Fruit fly (Drosophila melanogaster): ENCODE results near the gene TTLL3A.

The TTLL3A gene

DNA sequence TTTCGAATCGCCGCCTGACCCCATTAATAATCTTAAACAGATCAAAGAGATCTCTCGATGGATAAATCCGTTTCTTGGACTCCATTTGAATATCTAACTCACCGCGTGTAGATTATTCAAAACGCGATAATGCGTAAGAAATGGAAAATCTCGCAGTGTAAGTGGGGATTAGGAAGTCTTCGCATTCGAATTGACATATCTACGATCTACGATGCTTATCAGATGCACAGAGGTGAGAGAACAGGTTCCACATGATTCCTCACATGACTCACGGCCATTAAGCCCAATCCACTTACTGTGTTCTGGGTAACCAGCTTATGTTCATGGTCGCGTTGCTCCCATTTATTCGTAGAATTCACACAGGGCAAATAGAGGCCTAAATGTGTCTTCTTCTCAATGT lies 43.8 kb downstream of the TTLL3A start:
- TF ChIP-seq CG8478 (optimal IDR thresholded peaks at IDR 0.05), result no peak
- TF ChIP-seq CTCF (optimal IDR thresholded peaks at IDR 0.05), result no peak

dm6 chr2L:6693794-6694254 lies 46.2 kb downstream of the TTLL3A start:
- TF ChIP-seq CG8478 (optimal IDR thresholded peaks at IDR 0.05), result no peak
- TF ChIP-seq CTCF (optimal IDR thresholded peaks at IDR 0.05), result no peak

DNA sequence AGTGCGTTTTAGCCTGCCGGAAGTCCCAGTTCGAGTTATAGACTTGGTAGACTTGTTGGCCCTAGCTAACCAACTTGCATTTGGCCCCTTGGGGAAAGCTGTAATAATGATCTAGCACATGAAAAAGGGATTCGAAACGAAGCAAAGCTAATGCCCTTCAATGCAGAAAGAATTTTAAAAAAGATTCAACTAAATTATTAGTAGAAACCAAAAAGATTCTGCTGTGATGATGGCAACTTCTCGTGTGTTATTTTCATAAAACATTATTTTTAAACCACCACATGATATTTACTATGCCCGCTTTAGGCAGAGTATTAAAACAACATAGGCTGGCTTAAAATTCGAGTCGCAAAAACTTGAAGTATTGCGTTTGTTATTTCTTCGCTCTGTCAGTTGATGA lies 47.9 kb downstream of the TTLL3A start:
- TF ChIP-seq CTCF (optimal IDR thresholded peaks at IDR 0.05) (no peak), CG8478 (optimal IDR thresholded peaks at IDR 0.05) (no peak)

- TF ChIP-seq CG8478 (optimal IDR thresholded peaks at IDR 0.05), result no peak
- no peak for TF ChIP-seq CTCF (optimal IDR thresholded peaks at IDR 0.05)
Observed at dm6 chr2L:6686612-6687011, 53.4 kb downstream of the TTLL3A start, which contains the start of gene CG11327. TSS of gene CG11327 (minus strand) at chr2L:6686712.

All from S2 (cell line).